Worm (Caenorhabditis elegans) whole organism, L2 larva: ENCODE data around the gene Y102A5C.4.

Experiments
- ZK546.5 ChIP-seq: sonication (generic microtip); optimal IDR thresholded peaks from 2 replicates; lab custom pipeline; 2017; ENCODE audit warnings: missing biosample characterization, missing genetic modification characterization
- blmp-1 ChIP-seq: sonication (generic microtip); optimal IDR thresholded peaks from 2 replicates; lab custom pipeline; 2017; ENCODE audit warnings: missing genetic modification characterization, mild to moderate bottlenecking, missing compliant biosample characterization, antibody characterized with exemption, moderate library complexity; ENCODE audit not compliant: insufficient read depth
- elt-3 ChIP-seq: sonication (generic microtip); optimal IDR thresholded peaks from 2 replicates; lab custom pipeline; 2017; ENCODE audit warnings: missing biosample characterization, missing genetic modification characterization
- fos-1 ChIP-seq: fragments of 150-350 bp; optimal IDR thresholded peaks from 2 replicates; lab custom pipeline; 2014; ENCODE audit warnings: missing biosample characterization, missing genetic modification characterization
- nhr-12 ChIP-seq: fragments of 150-350 bp; optimal IDR thresholded peaks from 2 replicates; lab custom pipeline; 2014; ENCODE audit warnings: missing biosample characterization, missing genetic modification characterization
- nhr-23 ChIP-seq: fragments of 150-350 bp; optimal IDR thresholded peaks from 2 replicates; lab custom pipeline; 2014; ENCODE audit warnings: missing biosample characterization, missing genetic modification reagents, missing genetic modification characterization
- sem-4 ChIP-seq: fragments of 150-350 bp; optimal IDR thresholded peaks from 2 replicates; lab custom pipeline; 2014; ENCODE audit warnings: missing biosample characterization, missing genetic modification reagents, missing genetic modification characterization
- unc-39 ChIP-seq: fragments of 150-350 bp; optimal IDR thresholded peaks from 2 replicates; lab custom pipeline; 2014; ENCODE audit warnings: missing biosample characterization, missing genetic modification characterization
- ztf-11 ChIP-seq: sonication (generic microtip); optimal IDR thresholded peaks from 2 replicates; lab custom pipeline; 2017; ENCODE audit warnings: missing biosample characterization, missing genetic modification characterization

DNA sequence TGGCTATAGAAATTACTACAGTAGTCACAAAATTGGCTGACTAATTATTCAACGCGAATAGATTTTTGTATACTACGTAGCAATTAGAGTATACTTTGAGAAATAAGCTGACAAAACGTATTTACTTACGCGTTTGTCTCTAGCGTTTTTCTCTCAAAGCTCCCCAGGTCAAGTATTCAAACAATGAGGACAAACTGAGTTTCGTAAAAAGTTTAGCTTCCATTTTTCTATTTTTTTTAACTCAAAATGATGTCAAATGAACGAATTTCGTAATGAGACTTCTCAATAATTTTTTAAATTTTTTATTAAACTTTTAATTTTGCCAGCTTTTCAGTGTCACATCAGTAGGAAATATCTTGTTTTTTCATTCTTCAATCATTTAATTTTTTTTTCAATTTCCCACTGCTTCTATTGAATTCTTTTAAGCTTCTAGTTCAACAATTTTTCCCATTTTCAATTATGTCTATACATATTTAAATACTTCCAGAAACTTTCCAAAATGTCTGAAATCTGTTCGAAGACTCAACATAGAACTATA is 33.2 kb upstream of the Y102A5C.4 start, which contains the start of the genes ifas-2 and fbxa-44:
- TF ChIP-seq ZK546.5 (no peak), unc-39 (tag; lab: Kevin White, UChicago) (no peak), nhr-12 (tag; lab: Kevin White, UChicago) (no peak), elt-3 (tag; lab: Kevin White, UChicago) (no peak), blmp-1 (tag; lab: Kevin White, UChicago) (no peak), nhr-23 (tag; lab: Kevin White, UChicago) (no peak), sem-4 (no peak), fos-1 (no peak), ztf-11 (tag; lab: Kevin White, UChicago) (no peak)
